Worm (Caenorhabditis elegans): Measurements from ENCODE around the gene chil-5.

DNA sequence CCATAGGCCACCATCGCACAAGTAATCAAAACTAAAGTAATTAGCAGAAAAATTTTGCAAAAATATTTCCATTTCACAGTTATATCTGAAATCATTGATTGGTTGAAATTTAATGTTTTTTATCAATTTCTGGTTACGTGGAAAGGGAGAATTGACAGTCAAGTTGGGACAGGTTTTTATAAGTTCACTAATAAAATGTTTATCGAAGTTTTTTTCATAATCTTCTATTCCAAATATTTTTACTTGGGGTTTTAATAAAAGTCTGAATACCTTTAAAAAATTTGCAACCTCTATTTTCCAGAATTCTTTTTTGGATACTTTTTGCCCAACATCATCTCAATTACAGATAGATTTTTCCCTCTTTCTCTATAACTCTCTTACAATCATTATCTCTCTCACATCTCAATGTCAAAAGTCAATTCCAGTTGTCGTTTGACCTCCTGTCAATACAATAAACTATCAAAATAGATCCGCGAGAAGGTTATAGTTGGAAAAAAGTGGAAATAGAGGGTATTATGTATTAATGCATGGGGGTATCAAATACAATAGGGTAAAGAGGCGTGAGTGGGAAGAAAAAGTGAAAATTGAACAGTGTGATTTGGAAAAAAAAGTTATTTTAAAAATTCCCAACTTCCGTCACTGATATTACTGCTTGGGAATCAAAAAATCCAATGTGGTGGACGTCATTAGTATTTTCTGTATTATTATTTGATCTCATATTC is 15.2 kb upstream of the chil-5 start, which contains the start of the genes chil-2 and ctsa-3.2:
- no peak for TF ChIP-seq snpc-4 (tag; optimal IDR thresholded peaks at IDR 0.05)
- no peak for TF ChIP-seq F44E2.7 (GFP tag; IDR thresholded peaks at IDR 0.05)
- no peak for TF ChIP-seq nhr-77 (tag; optimal IDR thresholded peaks at IDR 0.05)
- no peak for TF ChIP-seq nhr-237 (tag; optimal IDR thresholded peaks at IDR 0.05)
- TF ChIP-seq nhr-25 (tag; optimal IDR thresholded peaks at IDR 0.05; ENCODE audit: borderline replicate concordance, insufficient read depth): no peak
- no peak for TF ChIP-seq unc-62 (GFP tag; optimal IDR thresholded peaks at IDR 0.05 in 1 of 2)
- TF ChIP-seq unc-62 (tag; optimal IDR thresholded peaks at IDR 0.05): no peak
- no peak for TF ChIP-seq dve-1 (tag; optimal IDR thresholded peaks at IDR 0.05; ENCODE audit: insufficient read depth)
